Worm (Caenorhabditis elegans): Measurements from ENCODE around the gene R02D5.10.

DNA sequence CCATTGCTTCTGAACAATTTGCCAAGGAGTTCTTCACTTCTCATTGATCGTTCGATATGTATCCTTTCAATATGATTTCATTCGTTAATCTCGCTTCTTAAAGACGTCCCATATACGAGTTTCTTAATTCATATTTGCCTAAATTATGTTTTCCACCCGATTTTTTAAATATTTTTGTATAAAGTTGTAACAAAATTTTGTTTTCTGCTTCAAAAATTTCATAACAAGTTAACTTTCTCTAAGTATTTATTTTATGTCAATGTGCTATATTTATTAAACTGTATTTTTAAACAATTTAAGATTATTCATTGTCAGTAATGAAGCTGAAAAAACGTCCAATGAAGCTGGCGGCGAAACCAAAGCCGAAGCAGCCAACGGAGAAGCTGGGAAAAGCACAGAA is 32.7 kb upstream of the R02D5.10 start, which contains the start of gene F23B12.7:
- TF ChIP-seq ama-1 (optimal IDR thresholded peaks at IDR 0.05) (no peak), ama-1 (GFP tag; optimal IDR thresholded peaks at IDR 0.05) (no peak), ceh-100 (GFP tag; IDR thresholded peaks at IDR 0.05) (no peak), fkh-3 (tag; optimal IDR thresholded peaks at IDR 0.05) (no peak), hrde-1 (tag; optimal IDR thresholded peaks at IDR 0.05; ENCODE audit: borderline replicate concordance) (no peak), madf-3 (GFP tag; IDR thresholded peaks at IDR 0.05) (no peak), aptf-3 (GFP tag; IDR thresholded peaks at IDR 0.05) (no peak), lag-1 (GFP tag; IDR thresholded peaks at IDR 0.05) (no peak), sptf-2 (GFP tag; optimal IDR thresholded peaks at IDR 0.05) (no peak), unc-62 (GFP tag; optimal IDR thresholded peaks at IDR 0.05) (no peak)

Measured in whole organism, young adult.